Worm (Caenorhabditis elegans) whole organism, young adult: ENCODE measurements around the gene nlp-56.
A peak's percentile ranks its signal among the peaks of the same experiment; 100 is the strongest.

ENCODE experiments used
- B0336.3 ChIP-seq: fragments of 200-800 bp; sonication (Bioruptor generic); IDR thresholded peaks from 2 replicates; pipeline ENCODE4 v1.3.6; 2022; ENCODE audit warnings: missing genetic modification characterization, missing compliant biosample characterization
- C06A6.2 ChIP-seq: fragments of 200-800 bp; sonication (Bioruptor generic); conservative IDR thresholded peaks from 2 replicates; pipeline ENCODE4 v1.3.6; 2022; ENCODE audit warnings: missing genetic modification characterization, missing compliant biosample characterization
- F37B4.10 ChIP-seq: fragments of 200-800 bp; sonication (Bioruptor generic); IDR thresholded peaks from 2 replicates; pipeline ENCODE4 v1.3.6; 2022; ENCODE audit warnings: missing genetic modification characterization, missing compliant biosample characterization
- K11D2.4 ChIP-seq: fragments of 200-800 bp; sonication (Bioruptor generic); IDR thresholded peaks from 2 replicates; pipeline ENCODE4 v1.3.6; 2022; ENCODE audit warnings: missing genetic modification reagents, missing genetic modification characterization, missing compliant biosample characterization
- K12H6.12 ChIP-seq: fragments of 200-800 bp; sonication (Bioruptor generic); optimal IDR thresholded peaks from 2 replicates; lab custom pipeline; 2018; ENCODE audit warnings: mild to moderate bottlenecking, missing genetic modification characterization, missing compliant biosample characterization
- T26A5.8 ChIP-seq: sonication (generic microtip); optimal IDR thresholded peaks from 2 replicates; lab custom pipeline; 2016; ENCODE audit warnings: missing genetic modification characterization, missing compliant biosample characterization
- ama-1 ChIP-seq, 3 experiments: fragments of 150-350 bp in 1 of 3; sonication (generic microtip) in 2 of 3; optimal IDR thresholded peaks; 2 replicates each; lab custom pipeline; 2014 to 2018; ENCODE audit warnings: missing biosample characterization in 2 of 3, missing genetic modification characterization in 2 of 3, missing genetic modification reagents in 2 of 3
- atf-7 ChIP-seq: sonication (generic microtip); optimal IDR thresholded peaks from 2 replicates; lab custom pipeline; 2017; ENCODE audit warnings: mild to moderate bottlenecking, missing genetic modification characterization, missing compliant biosample characterization
- attf-3 ChIP-seq: fragments of 200-800 bp; sonication (Bioruptor generic); conservative IDR thresholded peaks from 2 replicates; pipeline ENCODE4 v1.3.6; 2022; ENCODE audit warnings: missing genetic modification reagents, missing genetic modification characterization, missing compliant biosample characterization
- attf-5 ChIP-seq: fragments of 200-800 bp; sonication (Bioruptor generic); optimal IDR thresholded peaks from 2 replicates; lab custom pipeline; 2018; ENCODE audit warnings: mild to moderate bottlenecking, missing genetic modification characterization, missing compliant biosample characterization
- bed-2 ChIP-seq: fragments of 200-800 bp; sonication (Bioruptor generic); IDR thresholded peaks from 2 replicates; pipeline ENCODE4 v1.3.6; 2022; ENCODE audit warnings: missing genetic modification reagents, missing genetic modification characterization, missing compliant biosample characterization
- ccch-3 ChIP-seq: fragments of 200-800 bp; sonication (Bioruptor generic); optimal IDR thresholded peaks from 2 replicates; lab custom pipeline; 2018; ENCODE audit warnings: mild to moderate bottlenecking, missing genetic modification characterization, missing compliant biosample characterization
- cebp-1 ChIP-seq, 2 experiments: fragments of 200-800 bp in 1 of 2; sonication (Bioruptor generic) in 1 of 2; sonication (generic microtip) in 1 of 2; IDR thresholded peaks in 1 of 2; optimal IDR thresholded peaks in 1 of 2; 2 replicates each; pipeline versions ENCODE4 v1.3.6 to Lab custom; 2017 to 2022; ENCODE audit warnings: missing compliant biosample characterization in 2 of 2, missing genetic modification characterization in 2 of 2, mild to moderate bottlenecking in 1 of 2, missing genetic modification reagents in 1 of 2, moderate library complexity in 1 of 2
- cebp-2 ChIP-seq: fragments of 200-800 bp; sonication (Bioruptor generic); IDR thresholded peaks from 2 replicates; pipeline ENCODE4 v1.3.6; 2022; ENCODE audit warnings: missing genetic modification characterization, missing compliant biosample characterization
- egrh-3 ChIP-seq: fragments of 200-800 bp; sonication (Bioruptor generic); IDR thresholded peaks from 2 replicates; pipeline ENCODE4 v1.3.6; 2022; ENCODE audit warnings: missing genetic modification reagents, missing genetic modification characterization, missing compliant biosample characterization
- hmg-1.2 ChIP-seq: fragments of 200-800 bp; sonication (Bioruptor generic); IDR thresholded peaks from 2 replicates; pipeline ENCODE4 v1.3.6; 2022; ENCODE audit warnings: missing genetic modification reagents, missing genetic modification characterization, missing compliant biosample characterization
- hrde-1 ChIP-seq: sonication (generic microtip); optimal IDR thresholded peaks from 2 replicates; lab custom pipeline; 2016; ENCODE audit warnings: missing genetic modification characterization, mild to moderate bottlenecking, missing compliant biosample characterization, moderate library complexity, missing genotype, missing genetic modification reagents, borderline replicate concordance
- hsf-1 ChIP-seq: fragments of 200-800 bp; sonication (Bioruptor generic); IDR thresholded peaks from 2 replicates; pipeline ENCODE4 v1.3.6; 2022; ENCODE audit warnings: missing genetic modification reagents, missing genetic modification characterization, missing compliant biosample characterization
- let-607 ChIP-seq, 2 experiments: fragments of 200-800 bp in 1 of 2; sonication (Bioruptor generic) in 1 of 2; sonication (generic microtip) in 1 of 2; optimal IDR thresholded peaks; 2 replicates each; lab custom pipeline; 2016 to 2018; ENCODE audit warnings: mild to moderate bottlenecking in 2 of 2, missing compliant biosample characterization in 2 of 2, missing genetic modification characterization in 2 of 2, moderate library complexity in 2 of 2, missing genotype in 1 of 2
- lin-35 ChIP-seq, 3 experiments: fragments of 150-350 bp in 2 of 3; sonication (generic microtip) in 1 of 3; optimal IDR thresholded peaks; 2 replicates each; lab custom pipeline; 2014 to 2018; ENCODE audit warnings: missing biosample characterization in 3 of 3, missing genetic modification characterization in 3 of 3, missing genetic modification reagents in 3 of 3
- lin-40 ChIP-seq: sonication (generic microtip); optimal IDR thresholded peaks from 2 replicates; lab custom pipeline; 2016; ENCODE audit warnings: missing genetic modification characterization, mild to moderate bottlenecking, missing compliant biosample characterization, missing genotype, missing genetic modification reagents
- lir-1 ChIP-seq: fragments of 200-800 bp; sonication (Bioruptor generic); conservative IDR thresholded peaks from 2 replicates; pipeline ENCODE4 v1.3.6; 2022; ENCODE audit warnings: missing genetic modification reagents, missing genetic modification characterization, missing compliant biosample characterization
- lsy-27 ChIP-seq: sonication (generic microtip); optimal IDR thresholded peaks from 2 replicates; lab custom pipeline; 2017; ENCODE audit warnings: missing genetic modification characterization, mild to moderate bottlenecking, missing compliant biosample characterization, antibody characterized with exemption, missing genotype, borderline replicate concordance; ENCODE audit not compliant: insufficient read depth
- nfya-1 ChIP-seq: sonication (generic microtip); optimal IDR thresholded peaks from 2 replicates; lab custom pipeline; 2017; ENCODE audit warnings: antibody characterized with exemption, missing compliant biosample characterization, missing genetic modification characterization, borderline replicate concordance; ENCODE audit not compliant: insufficient read depth
- nfyb-1 ChIP-seq: fragments of 200-800 bp; sonication (Bioruptor generic); IDR thresholded peaks from 2 replicates; pipeline ENCODE4 v1.3.6; 2022; ENCODE audit warnings: missing genetic modification reagents, missing genetic modification characterization, missing compliant biosample characterization
- nhr-80 ChIP-seq: sonication (generic microtip); optimal IDR thresholded peaks from 2 replicates; lab custom pipeline; 2016; ENCODE audit warnings: missing genetic modification characterization, missing compliant biosample characterization
- nhr-90 ChIP-seq: sonication (generic microtip); optimal IDR thresholded peaks from 2 replicates; lab custom pipeline; 2016; ENCODE audit warnings: missing genotype, mild to moderate bottlenecking, missing genetic modification characterization, missing compliant biosample characterization
- pbrm-1 ChIP-seq: fragments of 200-800 bp; sonication (Bioruptor generic); IDR thresholded peaks from 2 replicates; pipeline ENCODE4 v1.3.6; 2022; ENCODE audit warnings: missing genetic modification reagents, missing genetic modification characterization, missing compliant biosample characterization
- pha-4 ChIP-seq: fragments of 150-350 bp; sonication (generic microtip); optimal IDR thresholded peaks from 2 replicates; lab custom pipeline; 2014; ENCODE audit warnings: missing biosample characterization, missing genetic modification reagents, missing genetic modification characterization
- rcor-1 ChIP-seq: fragments of 200-800 bp; sonication (Bioruptor generic); IDR thresholded peaks from 2 replicates; pipeline ENCODE4 v1.3.6; 2022; ENCODE audit warnings: missing genetic modification reagents, missing genetic modification characterization, missing compliant biosample characterization
- sea-2 ChIP-seq: fragments of 200-800 bp; sonication (Bioruptor generic); IDR thresholded peaks from 2 replicates; pipeline ENCODE4 v1.3.6; 2022; ENCODE audit warnings: missing genetic modification characterization, missing compliant biosample characterization
- snpc-4 ChIP-seq, 5 experiments: fragments of 150-350 bp in 1 of 5; sonication (generic microtip) in 4 of 5; optimal IDR thresholded peaks; 2 replicates each; lab custom pipeline; 2014 to 2018; ENCODE audit warnings: missing genetic modification characterization in 5 of 5, missing biosample characterization in 3 of 5, antibody characterized with exemption in 2 of 5, mild to moderate bottlenecking in 2 of 5, missing compliant biosample characterization in 2 of 5, missing genotype in 2 of 5, moderate library complexity in 2 of 5, missing genetic modification reagents in 1 of 5
- zfh-2 ChIP-seq: fragments of 200-800 bp; sonication (Bioruptor generic); conservative IDR thresholded peaks from 2 replicates; pipeline ENCODE4 v1.3.6; 2022; ENCODE audit warnings: missing genetic modification reagents, missing genetic modification characterization, missing compliant biosample characterization
- ztf-18 ChIP-seq: sonication (generic microtip); optimal IDR thresholded peaks from 2 replicates; lab custom pipeline; 2016; ENCODE audit warnings: missing genotype, mild to moderate bottlenecking, missing genetic modification characterization, missing compliant biosample characterization
- ztf-26 ChIP-seq: sonication (generic microtip); optimal IDR thresholded peaks from 2 replicates; lab custom pipeline; 2017; ENCODE audit warnings: missing genetic modification characterization, missing compliant biosample characterization
- ztf-28 ChIP-seq: fragments of 200-800 bp; sonication (Bioruptor generic); IDR thresholded peaks from 2 replicates; pipeline ENCODE4 v1.3.6; 2022; ENCODE audit warnings: missing genetic modification reagents, missing genetic modification characterization, missing compliant biosample characterization
- ztf-6 ChIP-seq: fragments of 200-800 bp; sonication (Bioruptor generic); IDR thresholded peaks from 2 replicates; pipeline ENCODE4 v1.3.6; 2022; ENCODE audit warnings: missing genetic modification reagents, missing genetic modification characterization, missing compliant biosample characterization

Gene nlp-56

ce11 chrIV:14793900-14794624 lies 9.5 kb upstream of the nlp-56 start:
- TF ChIP-seq let-607 (tag; optimal IDR thresholded peaks at IDR 0.05; lab: Kevin White, UChicago) (peak; percentile 75 to 88), cebp-2 (GFP tag; lab: Robert Waterston, UW) (no peak), C06A6.2 (GFP tag; lab: Robert Waterston, UW) (no peak), ztf-26 (peak; percentile 43), T26A5.8 (tag; lab: Kevin White, UChicago) (no peak), F37B4.10 (GFP tag; lab: Robert Waterston, UW) (0 out of 2 replicates have a peak, but pooled peaks have one; percentile 36), atf-7 (tag; lab: Kevin White, UChicago) (peak; percentile 17), ztf-18 (tag; lab: Kevin White, UChicago) (peak; percentile 50), bed-2 (GFP tag; lab: Robert Waterston, UW) (no peak), lsy-27 (tag; lab: Kevin White, UChicago) (no peak), B0336.3 (0 out of 2 replicates have a peak, but pooled peaks have one; percentile 26), snpc-4 (GFP tag; optimal IDR thresholded peaks at IDR 0.05; lab: Kevin White, UChicago) (peak; percentile 15), snpc-4 (tag; optimal IDR thresholded peaks at IDR 0.05; lab: Kevin White, UChicago) (peak in 1 of 4 experiments; percentile 3), egrh-3 (GFP tag; lab: Robert Waterston, UW) (0 out of 2 replicates have a peak, but pooled peaks have one; percentile 10), hrde-1 (tag; lab: Kevin White, UChicago) (no peak), nhr-90 (peak; percentile 38), pha-4 (tag; lab: Kevin White, UChicago) (no peak), hmg-1.2 (peak; percentile 48; the same call in 1 of the 2 replicates), pbrm-1 (GFP tag; lab: Robert Waterston, UW) (0 out of 2 replicates have a peak, but pooled peaks have one; percentile 6), attf-5 (GFP tag; lab: Kevin White, UChicago) (peak; percentile 62), lin-35 (GFP tag; optimal IDR thresholded peaks at IDR 0.05; lab: Kevin White, UChicago) (peak in 1 of 3 experiments; percentile 13), zfh-2 (GFP tag; lab: Robert Waterston, UW) (peak; percentile 51; the same call in 1 of the 2 replicates), nfyb-1 (GFP tag; lab: Robert Waterston, UW) (0 out of 2 replicates have a peak, but pooled peaks have one; percentile 30), ccch-3 (GFP tag; lab: Kevin White, UChicago) (no peak), ama-1 (optimal IDR thresholded peaks at IDR 0.05; lab: Kevin White, UChicago) (peak; percentile 34), ama-1 (GFP tag; optimal IDR thresholded peaks at IDR 0.05; lab: Kevin White, UChicago) (no peak), hsf-1 (peak; percentile 54; the same call in 1 of the 2 replicates), sea-2 (GFP tag; lab: Robert Waterston, UW) (no peak), lin-40 (peak; percentile 45), nfya-1 (tag; lab: Kevin White, UChicago) (no peak), attf-3 (GFP tag; lab: Robert Waterston, UW) (0 out of 2 replicates have a peak, but pooled peaks have one; percentile 23), nhr-80 (tag; lab: Kevin White, UChicago) (peak; percentile 64), K11D2.4 (0 out of 2 replicates have a peak, but pooled peaks have one; percentile 12), K12H6.12 (tag; lab: Kevin White, UChicago) (peak; percentile 66), rcor-1 (GFP tag; lab: Robert Waterston, UW) (no peak), cebp-1 (GFP tag; IDR thresholded peaks at IDR 0.05; lab: Robert Waterston, UW) (no peak), cebp-1 (tag; optimal IDR thresholded peaks at IDR 0.05; lab: Kevin White, UChicago) (no peak), ztf-6 (GFP tag; lab: Robert Waterston, UW) (no peak), lir-1 (GFP tag; lab: Robert Waterston, UW) (peak; percentile 39; the same call in 1 of the 2 replicates), ztf-28 (GFP tag; lab: Robert Waterston, UW) (no peak)
